Fruit fly (Drosophila melanogaster): ENCODE measurements around the gene Cyp4d14.

DNA sequence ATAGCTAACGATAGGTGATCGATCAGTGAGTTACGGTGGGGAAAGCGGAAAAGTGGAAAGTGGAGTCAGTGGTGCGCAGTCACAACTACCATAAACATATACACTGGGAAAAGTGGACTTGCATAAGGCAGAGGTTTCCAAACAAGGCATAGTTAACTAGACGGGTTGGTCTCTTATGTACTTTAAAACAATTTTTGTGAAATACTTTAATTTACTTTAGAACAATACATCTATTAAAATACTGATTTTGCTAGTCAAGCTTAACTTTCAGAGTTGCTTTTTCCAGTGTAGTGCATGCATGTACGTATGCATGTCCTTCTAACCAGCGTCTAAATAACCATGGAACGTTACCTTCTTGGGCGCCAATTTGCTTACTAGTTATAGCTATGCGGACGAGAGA lies 44.8 kb upstream of the Cyp4d14 start:
- no peak for TF ChIP-seq pan (optimal IDR thresholded peaks at IDR 0.05)
- TF ChIP-seq Rel (GFP tag; optimal IDR thresholded peaks at IDR 0.05), result no peak
- TF ChIP-seq Rel (tag; optimal IDR thresholded peaks at IDR 0.05), result no peak
- no peak for TF ChIP-seq Dif (GFP tag; optimal IDR thresholded peaks at IDR 0.05; ENCODE audit: partially characterized antibody)
- TF ChIP-seq rgr (GFP tag; optimal IDR thresholded peaks at IDR 0.05), result no peak
- TF ChIP-seq Vsx2 (GFP tag; optimal IDR thresholded peaks at IDR 0.05; ENCODE audit: partially characterized antibody), result no peak
